Worm (Caenorhabditis elegans) whole organism, young adult: ENCODE results near the gene ncr-1.

Experiments used
- F55B11.4 ChIP-seq: sonication (generic microtip); optimal IDR thresholded peaks from 2 replicates; lab custom pipeline; 2016; ENCODE audit warnings: missing compliant biosample characterization, missing genetic modification characterization, borderline replicate concordance; ENCODE audit not compliant: insufficient read depth
- Y53G8AR.9 ChIP-seq: fragments of 200-800 bp; sonication (Bioruptor generic); conservative IDR thresholded peaks from 2 replicates; pipeline ENCODE4 v1.3.6; 2022; ENCODE audit warnings: missing genetic modification reagents, missing genetic modification characterization, missing compliant biosample characterization
- Y67H2A.10 ChIP-seq: fragments of 200-800 bp; sonication (Bioruptor generic); conservative IDR thresholded peaks from 2 replicates; pipeline ENCODE4 v1.3.6; 2022; ENCODE audit warnings: missing genetic modification reagents, missing genetic modification characterization, missing compliant biosample characterization
- aptf-3 ChIP-seq: fragments of 200-800 bp; sonication (Bioruptor generic); IDR thresholded peaks from 2 replicates; pipeline ENCODE4 v1.3.6; 2022; ENCODE audit warnings: missing genetic modification characterization, missing compliant biosample characterization
- dpff-1 ChIP-seq: sonication (generic microtip); optimal IDR thresholded peaks from 2 replicates; lab custom pipeline; 2017; ENCODE audit warnings: mild to moderate bottlenecking, missing genetic modification characterization, missing compliant biosample characterization
- ets-4 ChIP-seq: fragments of 200-800 bp; sonication (Bioruptor generic); optimal IDR thresholded peaks from 2 replicates; lab custom pipeline; 2018; ENCODE audit warnings: mild to moderate bottlenecking, missing genetic modification characterization, missing compliant biosample characterization
- lin-35 ChIP-seq, 3 experiments: fragments of 150-350 bp in 2 of 3; sonication (generic microtip) in 1 of 3; optimal IDR thresholded peaks; 2 replicates each; lab custom pipeline; 2014 to 2018; ENCODE audit warnings: missing biosample characterization in 3 of 3, missing genetic modification characterization in 3 of 3, missing genetic modification reagents in 3 of 3
- mxl-1 ChIP-seq: sonication (generic microtip); optimal IDR thresholded peaks from 2 replicates; lab custom pipeline; 2016; ENCODE audit warnings: missing genetic modification characterization, missing compliant biosample characterization
- nhr-80 ChIP-seq: sonication (generic microtip); optimal IDR thresholded peaks from 2 replicates; lab custom pipeline; 2016; ENCODE audit warnings: missing genetic modification characterization, missing compliant biosample characterization
- snpc-4 ChIP-seq, 5 experiments: fragments of 150-350 bp in 1 of 5; sonication (generic microtip) in 4 of 5; optimal IDR thresholded peaks; 2 replicates each; lab custom pipeline; 2014 to 2018; ENCODE audit warnings: missing genetic modification characterization in 5 of 5, missing biosample characterization in 3 of 5, antibody characterized with exemption in 2 of 5, mild to moderate bottlenecking in 2 of 5, missing compliant biosample characterization in 2 of 5, missing genotype in 2 of 5, moderate library complexity in 2 of 5, missing genetic modification reagents in 1 of 5
- unc-62 ChIP-seq: fragments of 150-350 bp; optimal IDR thresholded peaks from 2 replicates; lab custom pipeline; 2014; ENCODE audit warnings: missing biosample characterization, missing genetic modification reagents, missing genetic modification characterization

ce11 chrX:4523315-4523714 is 34.7 kb upstream of the ncr-1 start:
- TF ChIP-seq lin-35 (GFP tag; optimal IDR thresholded peaks at IDR 0.05; lab: Kevin White, UChicago) (no peak), nhr-80 (tag; lab: Kevin White, UChicago) (no peak), Y67H2A.10 (GFP tag; lab: Robert Waterston, UW) (no peak), mxl-1 (tag; lab: Kevin White, UChicago) (no peak), unc-62 (GFP tag; lab: Kevin White, UChicago) (no peak), Y53G8AR.9 (GFP tag; lab: Robert Waterston, UW) (no peak), dpff-1 (tag; lab: Kevin White, UChicago) (no peak), aptf-3 (no peak), F55B11.4 (no peak), ets-4 (GFP tag; lab: Kevin White, UChicago) (no peak), snpc-4 (GFP tag; optimal IDR thresholded peaks at IDR 0.05; lab: Kevin White, UChicago) (no peak), snpc-4 (tag; optimal IDR thresholded peaks at IDR 0.05; lab: Kevin White, UChicago) (no peak)
